Worm (Caenorhabditis elegans) whole organism, mixed stage, embryonic: ENCODE results near the gene col-107.

Source experiments
- M03D4.4 ChIP-seq: sonication (generic microtip); optimal IDR thresholded peaks from 2 replicates; lab custom pipeline; 2017; ENCODE audit warnings: mild to moderate bottlenecking, missing genetic modification characterization, missing compliant biosample characterization
- bed-3 ChIP-seq: fragments of 200-800 bp; sonication (Bioruptor generic); optimal IDR thresholded peaks from 3 replicates; lab custom pipeline; 2018; ENCODE audit warnings: mild to moderate bottlenecking, missing genetic modification characterization, moderate library complexity, missing compliant biosample characterization
- blmp-1 ChIP-seq: fragments of 150-350 bp; optimal IDR thresholded peaks from 2 replicates; lab custom pipeline; 2014; ENCODE audit warnings: missing biosample characterization, missing genetic modification characterization
- ceh-39 ChIP-seq: fragments of 150-350 bp; optimal IDR thresholded peaks from 2 replicates; lab custom pipeline; 2014; ENCODE audit warnings: missing biosample characterization, missing genetic modification characterization
- ceh-83 ChIP-seq: fragments of 200-800 bp; sonication (Bioruptor generic); optimal IDR thresholded peaks from 2 replicates; lab custom pipeline; 2018; ENCODE audit warnings: mild to moderate bottlenecking, missing genetic modification characterization, missing compliant biosample characterization
- cnd-1 ChIP-seq: fragments of 200-800 bp; sonication (Bioruptor generic); optimal IDR thresholded peaks from 2 replicates; lab custom pipeline; 2018; ENCODE audit warnings: mild to moderate bottlenecking, missing genetic modification characterization, missing compliant biosample characterization
- drap-1 ChIP-seq: fragments of 200-800 bp; sonication (Bioruptor generic); optimal IDR thresholded peaks from 3 replicates; lab custom pipeline; 2018; ENCODE audit warnings: mild to moderate bottlenecking, missing genetic modification characterization, missing compliant biosample characterization
- elt-1 ChIP-seq: sonication (generic microtip); optimal IDR thresholded peaks from 2 replicates; lab custom pipeline; 2017; ENCODE audit warnings: missing genetic modification characterization, mild to moderate bottlenecking, missing compliant biosample characterization, antibody characterized with exemption, moderate library complexity, borderline replicate concordance; ENCODE audit not compliant: insufficient read depth
- elt-3 ChIP-seq: fragments of 150-350 bp; optimal IDR thresholded peaks from 2 replicates; lab custom pipeline; 2014; ENCODE audit warnings: missing biosample characterization, missing genetic modification characterization
- ham-2 ChIP-seq: fragments of 200-800 bp; sonication (Bioruptor generic); optimal IDR thresholded peaks from 2 replicates; lab custom pipeline; 2018; ENCODE audit warnings: mild to moderate bottlenecking, missing genetic modification characterization, missing compliant biosample characterization
- lin-13 ChIP-seq: fragments of 150-350 bp; optimal IDR thresholded peaks from 2 replicates; lab custom pipeline; 2014; ENCODE audit warnings: missing biosample characterization, missing genetic modification characterization
- lin-32 ChIP-seq: fragments of 200-800 bp; sonication (Bioruptor generic); optimal IDR thresholded peaks from 2 replicates; lab custom pipeline; 2018; ENCODE audit warnings: mild to moderate bottlenecking, missing genetic modification characterization, missing compliant biosample characterization
- lsy-2 ChIP-seq: fragments of 150-350 bp; optimal IDR thresholded peaks from 2 replicates; lab custom pipeline; 2014; ENCODE audit warnings: missing biosample characterization, missing genetic modification characterization
- mab-5 ChIP-seq: fragments of 150-350 bp; optimal IDR thresholded peaks from 2 replicates; lab custom pipeline; 2014; ENCODE audit warnings: missing biosample characterization, missing genetic modification characterization
- mep-1 ChIP-seq: fragments of 150-350 bp; optimal IDR thresholded peaks from 2 replicates; lab custom pipeline; 2017; ENCODE audit warnings: missing biosample characterization, missing genetic modification reagents, missing genetic modification characterization, inconsistent platforms
- mls-2 ChIP-seq: sonication (generic microtip); optimal IDR thresholded peaks from 2 replicates; lab custom pipeline; 2016; ENCODE audit warnings: mild to moderate bottlenecking, missing genetic modification characterization, moderate library complexity, missing compliant biosample characterization
- nhr-12 ChIP-seq: fragments of 150-350 bp; optimal IDR thresholded peaks from 2 replicates; lab custom pipeline; 2014; ENCODE audit warnings: missing biosample characterization, missing genetic modification characterization
- nhr-2 ChIP-seq: fragments of 150-350 bp; optimal IDR thresholded peaks from 2 replicates; lab custom pipeline; 2014; ENCODE audit warnings: missing biosample characterization, missing genetic modification characterization
- nhr-28 ChIP-seq: fragments of 150-350 bp; optimal IDR thresholded peaks from 2 replicates; lab custom pipeline; 2014; ENCODE audit warnings: missing biosample characterization, missing genetic modification characterization
- nhr-76 ChIP-seq: sonication (generic microtip); optimal IDR thresholded peaks from 2 replicates; lab custom pipeline; 2017; ENCODE audit warnings: missing biosample characterization, missing genetic modification characterization
- pha-4 ChIP-seq: fragments of 150-350 bp; optimal IDR thresholded peaks from 2 replicates; lab custom pipeline; 2018; ENCODE audit warnings: missing biosample characterization, missing genetic modification reagents, missing genetic modification characterization
- sem-2 ChIP-seq: fragments of 200-800 bp; sonication (Bioruptor generic); optimal IDR thresholded peaks from 2 replicates; lab custom pipeline; 2018; ENCODE audit warnings: mild to moderate bottlenecking, missing genetic modification characterization, missing compliant biosample characterization
- snpc-4 ChIP-seq: fragments of 150-350 bp; optimal IDR thresholded peaks from 2 replicates; lab custom pipeline; 2014; ENCODE audit warnings: missing biosample characterization, missing genetic modification characterization
- sptf-1 ChIP-seq: sonication (generic microtip); optimal IDR thresholded peaks from 2 replicates; lab custom pipeline; 2017; ENCODE audit warnings: mild to moderate bottlenecking, missing genetic modification characterization, moderate library complexity, missing compliant biosample characterization
- tbx-8 ChIP-seq: fragments of 200-800 bp; sonication (Bioruptor generic); optimal IDR thresholded peaks from 2 replicates; lab custom pipeline; 2018; ENCODE audit warnings: mild to moderate bottlenecking, missing genetic modification characterization, moderate library complexity, missing compliant biosample characterization
- unc-120 ChIP-seq: sonication (generic microtip); optimal IDR thresholded peaks from 2 replicates; lab custom pipeline; 2017; ENCODE audit warnings: missing genetic modification characterization, missing compliant biosample characterization; ENCODE audit not compliant: poor library complexity, severe bottlenecking
- unc-39 ChIP-seq: fragments of 150-350 bp; optimal IDR thresholded peaks from 2 replicates; lab custom pipeline; 2014; ENCODE audit warnings: missing biosample characterization, missing genetic modification characterization
- unc-62 ChIP-seq: fragments of 150-350 bp; optimal IDR thresholded peaks from 2 replicates; lab custom pipeline; 2014; ENCODE audit warnings: missing biosample characterization, missing genetic modification reagents, missing genetic modification characterization
- zip-8 ChIP-seq: fragments of 150-350 bp; optimal IDR thresholded peaks from 2 replicates; lab custom pipeline; 2014; ENCODE audit warnings: missing biosample characterization, missing genetic modification characterization
- ztf-11 ChIP-seq: fragments of 150-350 bp; optimal IDR thresholded peaks from 2 replicates; lab custom pipeline; 2014; ENCODE audit warnings: missing biosample characterization, missing genetic modification characterization

The col-107 gene

ce11 chrIV:1548457-1548861 lies at the start of gene col-107:
TSS of gene col-107 (plus strand) at chrIV:1548721.
- TF ChIP-seq ham-2 (GFP tag; lab: Kevin White, UChicago) (peak; percentile 50), ztf-11 (no peak), elt-1 (tag; lab: Kevin White, UChicago) (peak; percentile 88)

DNA sequence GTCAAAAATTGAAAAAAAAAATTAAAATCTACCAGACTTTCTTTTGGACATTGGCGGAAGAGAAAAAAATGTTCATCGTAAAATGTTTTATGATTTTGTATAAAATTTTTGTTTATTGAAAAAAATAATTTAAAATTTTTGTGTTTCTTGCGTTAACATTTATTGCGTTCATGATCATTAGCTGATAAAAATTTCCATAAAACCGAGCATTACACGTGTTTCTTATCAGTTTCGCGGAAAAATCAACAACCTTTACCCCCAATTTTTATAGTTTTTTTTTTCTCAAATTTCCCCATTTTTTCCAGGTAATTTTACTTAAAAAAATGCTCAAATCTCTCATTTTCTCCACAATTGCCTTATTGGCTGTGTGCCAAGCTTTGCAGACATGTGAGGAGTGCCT lies 38.3 kb upstream of the col-107 start, which contains the start of gene txt-4:
Gene txt-4 (plus strand): TSS at position 324 of the 400 bp plus-strand sequence.
- no peak for TF ChIP-seq unc-39
- TF ChIP-seq nhr-76 (tag; lab: Kevin White, UChicago): no peak

DNA sequence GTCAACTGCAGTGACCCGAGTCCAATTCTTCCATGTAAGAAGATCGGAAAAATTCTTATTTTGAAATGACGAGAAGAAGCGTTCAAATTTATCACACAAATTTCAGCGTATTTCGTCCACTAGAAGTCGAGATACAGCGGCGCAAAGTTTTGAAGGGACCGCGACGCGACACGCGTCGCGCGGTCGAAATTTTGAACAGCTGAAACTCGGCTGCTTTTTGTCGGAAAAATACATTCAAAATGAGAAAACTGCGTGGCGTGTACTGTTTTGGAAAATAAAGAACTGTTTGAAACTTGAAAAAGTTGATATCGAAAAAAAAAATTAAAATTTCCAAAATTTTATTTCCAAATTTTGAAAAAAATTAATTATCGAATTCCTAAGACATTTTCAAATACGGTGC lies 35.6 kb upstream of the col-107 start:
- TF ChIP-seq lsy-2 (tag; lab: Kevin White, UChicago) (no peak), nhr-76 (tag; lab: Kevin White, UChicago) (no peak), M03D4.4 (tag; lab: Kevin White, UChicago) (no peak), mls-2 (tag; lab: Kevin White, UChicago) (no peak), unc-62 (no peak), sem-2 (GFP tag; lab: Kevin White, UChicago) (no peak), unc-120 (tag; lab: Kevin White, UChicago) (no peak), nhr-28 (tag; lab: Kevin White, UChicago) (no peak), lin-32 (no peak), unc-39 (no peak), pha-4 (tag; lab: Kevin White, UChicago) (no peak)

DNA sequence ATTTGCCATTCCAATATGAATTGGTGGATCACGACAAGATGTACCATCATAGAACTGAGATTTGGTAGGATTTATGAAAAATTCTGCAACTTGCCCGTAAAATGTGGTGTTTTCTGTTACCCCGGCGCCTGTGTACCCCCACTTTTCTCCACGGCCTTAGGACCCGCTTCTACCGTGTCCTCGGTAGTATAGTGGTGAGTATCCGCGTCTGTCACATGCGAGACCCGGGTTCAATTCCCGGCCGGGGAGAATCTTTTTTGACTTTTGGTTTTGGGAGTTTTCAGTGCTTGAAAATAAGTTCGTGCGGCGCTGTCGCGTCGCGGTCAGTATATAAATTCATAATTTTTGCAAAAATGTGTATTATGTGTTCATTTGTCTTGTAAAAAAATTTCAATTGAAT lies 34.1 kb upstream of the col-107 start:
- TF ChIP-seq sem-2 (GFP tag; lab: Kevin White, UChicago) (peak; percentile 22), ham-2 (GFP tag; lab: Kevin White, UChicago) (peak; percentile 10), mls-2 (tag; lab: Kevin White, UChicago) (peak; percentile 12), drap-1 (GFP tag; lab: Kevin White, UChicago) (no peak), cnd-1 (tag; lab: Kevin White, UChicago) (peak; percentile 41), unc-39 (no peak)

DNA sequence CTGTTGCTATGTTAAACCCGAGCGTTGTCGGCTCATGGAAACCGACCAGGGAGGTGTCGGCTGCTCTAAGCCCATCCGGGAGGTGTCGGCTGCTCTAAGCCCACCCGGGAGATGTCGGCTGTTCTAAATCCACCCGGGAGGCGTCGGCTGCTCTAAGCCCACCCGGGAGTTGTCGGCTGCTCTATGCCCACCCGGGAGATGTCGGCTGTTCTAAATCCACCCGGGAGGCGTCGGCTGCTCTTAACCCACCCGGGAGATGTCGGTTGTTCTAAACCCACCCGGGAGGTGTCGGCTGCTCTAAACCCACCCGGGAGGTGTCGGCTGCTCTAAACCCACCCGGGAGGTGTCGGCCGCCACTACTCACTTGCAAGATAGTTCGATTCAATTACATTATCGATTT lies 32.6 kb upstream of the col-107 start:
- TF ChIP-seq nhr-28 (tag; lab: Kevin White, UChicago) (no peak), sptf-1 (tag; lab: Kevin White, UChicago) (no peak), bed-3 (no peak), tbx-8 (GFP tag; lab: Kevin White, UChicago) (no peak), sem-2 (GFP tag; lab: Kevin White, UChicago) (no peak), ham-2 (GFP tag; lab: Kevin White, UChicago) (no peak), lin-13 (no peak), snpc-4 (tag; lab: Kevin White, UChicago) (no peak), unc-120 (tag; lab: Kevin White, UChicago) (no peak), elt-3 (tag; lab: Kevin White, UChicago) (no peak), lsy-2 (tag; lab: Kevin White, UChicago) (no peak), cnd-1 (tag; lab: Kevin White, UChicago) (no peak)
- TF ChIP-seq, all 35 proteins: peak for 0

- TF ChIP-seq pha-4 (tag; lab: Kevin White, UChicago) (no peak), tbx-8 (GFP tag; lab: Kevin White, UChicago) (no peak), cnd-1 (tag; lab: Kevin White, UChicago) (no peak), sem-2 (GFP tag; lab: Kevin White, UChicago) (no peak), elt-1 (tag; lab: Kevin White, UChicago) (no peak)
Measured at ce11 chrIV:1516527-1516926, 32.0 kb upstream of the col-107 start, which contains the start of gene clec-172. TSS of gene clec-172 (minus strand) at chrIV:1516627.

DNA sequence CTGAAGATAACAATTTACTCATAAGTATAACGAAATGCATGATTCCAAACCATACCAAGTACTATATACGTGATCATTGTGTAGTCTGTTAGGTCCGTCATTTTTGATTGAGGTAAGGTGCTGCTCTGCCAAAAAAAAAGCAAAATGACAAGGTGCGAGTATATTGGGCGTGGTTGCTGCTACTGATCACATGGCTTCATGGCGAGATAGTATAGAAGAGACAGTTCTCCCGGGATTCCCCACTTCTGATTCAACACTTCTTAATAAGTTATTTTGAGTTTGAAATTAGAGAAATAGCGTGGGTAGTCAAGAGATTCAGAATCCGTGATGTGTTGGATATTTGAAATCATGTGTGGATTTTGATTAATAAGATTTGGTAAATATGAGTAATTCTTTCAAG lies 27.3 kb upstream of the col-107 start, which contains the start of gene K03H6.4:
Gene K03H6.4 (minus strand): TSS at position 101 of the 400 bp plus-strand sequence.
- TF ChIP-seq ceh-39 (tag; lab: Kevin White, UChicago) (no peak), cnd-1 (tag; lab: Kevin White, UChicago) (no peak), nhr-76 (tag; lab: Kevin White, UChicago) (no peak), nhr-12 (tag; lab: Kevin White, UChicago) (no peak), nhr-2 (tag; lab: Kevin White, UChicago) (no peak), lin-13 (no peak), unc-120 (tag; lab: Kevin White, UChicago) (no peak), unc-62 (no peak), snpc-4 (tag; lab: Kevin White, UChicago) (no peak), blmp-1 (no peak), lin-32 (no peak), mab-5 (no peak), zip-8 (tag; lab: Kevin White, UChicago) (no peak), ceh-83 (GFP tag; lab: Kevin White, UChicago) (no peak), mep-1 (tag; lab: Kevin White, UChicago) (no peak)
- TF ChIP-seq, all 35 proteins: peak for 0
